Worm (Caenorhabditis elegans): ENCODE data around the gene Y45F10D.6.

DNA sequence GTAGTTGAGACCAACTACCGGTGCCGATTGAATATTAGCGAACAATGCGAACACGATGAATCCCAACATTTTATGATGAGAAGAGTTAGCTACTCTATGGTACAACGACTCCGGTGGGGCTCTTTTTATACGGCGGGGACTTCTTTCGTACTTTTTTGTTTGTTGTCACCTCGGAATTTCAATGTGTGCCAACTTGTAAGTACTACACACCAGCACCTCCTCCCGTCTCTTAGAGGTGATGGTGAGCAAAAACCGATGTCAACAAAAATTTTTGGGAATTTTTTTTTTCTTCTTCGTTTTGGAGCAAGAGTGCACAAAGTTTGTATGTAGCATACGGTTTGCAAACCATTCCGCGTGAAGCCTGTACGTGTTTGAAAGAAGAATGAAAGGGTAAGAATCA lies 23.1 kb downstream of the Y45F10D.6 start, which contains the start of gene Y45F10D.2:
- no peak for TF ChIP-seq flt-1 (GFP tag; IDR thresholded peaks at IDR 0.05)
- no peak for TF ChIP-seq tra-4 (tag; optimal IDR thresholded peaks at IDR 0.05)
- no peak for TF ChIP-seq ama-1 (optimal IDR thresholded peaks at IDR 0.05)
- TF ChIP-seq ceh-36 (tag; optimal IDR thresholded peaks at IDR 0.05) = no peak
- TF ChIP-seq ceh-13 (GFP tag; optimal IDR thresholded peaks at IDR 0.05) = no peak
- TF ChIP-seq hnd-1 (tag; optimal IDR thresholded peaks at IDR 0.05) = no peak
- TF ChIP-seq ets-7 (tag; optimal IDR thresholded peaks at IDR 0.05) = no peak
- TF ChIP-seq aly-1 (tag; optimal IDR thresholded peaks at IDR 0.05) = no peak
- TF ChIP-seq sea-1 (GFP tag; conservative IDR thresholded peaks at IDR 0.05) = no peak

Data from whole organism, early embryonic.